Worm (Caenorhabditis elegans) whole organism, L4/young adult: ENCODE measurements around the gene ZC204.13.

Experiments
- W03F9.2 ChIP-seq: fragments of 150-350 bp; optimal IDR thresholded peaks from 2 replicates; lab custom pipeline; 2014; ENCODE audit warnings: missing biosample characterization, missing genetic modification characterization
- dao-5 ChIP-seq: sonication (generic microtip); optimal IDR thresholded peaks from 2 replicates; lab custom pipeline; 2016; ENCODE audit warnings: missing genotype, missing genetic modification characterization, moderate library complexity, missing compliant biosample characterization
- him-1 ChIP-seq: sonication (generic microtip); optimal IDR thresholded peaks from 2 replicates; lab custom pipeline; 2016; ENCODE audit warnings: missing genotype, missing genetic modification reagents, missing genetic modification characterization, missing compliant biosample characterization

The ZC204.13 gene

DNA sequence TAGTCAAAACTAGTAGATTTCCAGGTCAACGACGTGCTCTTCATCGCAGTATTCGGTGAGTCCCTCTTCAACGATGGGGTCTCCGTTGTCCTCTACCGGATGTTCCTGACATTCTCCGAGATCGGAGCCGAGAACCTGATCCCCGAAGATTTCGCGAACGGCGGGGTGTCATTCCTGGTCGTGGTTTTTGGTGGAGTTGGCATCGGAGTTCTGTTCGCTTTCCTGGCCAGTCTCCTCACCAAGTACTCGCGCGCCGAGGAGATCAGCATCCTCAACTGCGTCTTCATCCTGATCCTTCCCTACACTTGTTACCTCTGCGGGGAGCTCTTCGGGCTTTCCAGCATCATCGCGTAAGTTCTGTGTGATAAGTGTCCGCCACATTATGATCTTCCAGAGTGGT is 11.9 kb upstream of the ZC204.13 start:
- TF ChIP-seq dao-5 (no peak), him-1 (tag; lab: Kevin White, UChicago) (no peak), W03F9.2 (tag; lab: Kevin White, UChicago) (no peak)

- TF ChIP-seq him-1 (tag; lab: Kevin White, UChicago) (no peak), dao-5 (no peak), W03F9.2 (tag; lab: Kevin White, UChicago) (no peak)
These were observed 10.2 kb upstream of the ZC204.13 start for ce11 chrII:1670985-1671384.

ce11 chrII:1670260-1670879 is 9.6 kb upstream of the ZC204.13 start, which contains the start of gene nhx-6:
Gene nhx-6 (plus strand): TSS chrII:1670829.
- TF ChIP-seq him-1 (tag; lab: Kevin White, UChicago) (no peak), dao-5 (no peak), W03F9.2 (tag; lab: Kevin White, UChicago) (no peak)

- TF ChIP-seq dao-5 (no peak), him-1 (tag; lab: Kevin White, UChicago) (no peak), W03F9.2 (tag; lab: Kevin White, UChicago) (no peak)
These were observed 8.1 kb upstream of the ZC204.13 start, which contains the start of gene srw-97 for ce11 chrII:1668913-1669312. Gene srw-97 (minus strand): TSS chrII:1669013.

- TF ChIP-seq dao-5 = no peak
- TF ChIP-seq W03F9.2 (tag; lab: Kevin White, UChicago) = no peak
- TF ChIP-seq him-1 (tag; lab: Kevin White, UChicago) = no peak
These were observed 5.2 kb upstream of the ZC204.13 start, which contains the start of gene srlf-29 for ce11 chrII:1666025-1666424. Gene srlf-29 (plus strand): TSS chrII:1666325.

DNA sequence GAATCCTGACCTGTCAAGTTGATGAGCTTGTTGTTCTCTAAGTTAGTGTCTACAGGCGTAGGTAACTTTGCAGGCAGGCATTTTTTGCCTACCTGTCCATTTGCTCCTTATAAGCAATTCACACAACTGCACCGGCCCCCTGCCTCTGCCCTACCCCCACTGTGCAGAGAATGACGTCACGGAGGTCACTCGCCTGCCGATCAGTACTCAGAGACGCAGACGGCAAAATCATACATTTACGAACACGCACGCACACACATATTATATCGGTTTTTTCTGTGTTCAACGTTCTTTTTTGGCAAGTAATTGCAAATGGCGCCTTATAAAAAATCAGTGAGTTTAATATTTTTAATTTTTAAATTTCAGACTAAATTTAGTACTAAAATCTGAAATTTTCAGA is 2.7 kb upstream of the ZC204.13 start, which contains the start of gene duxl-1:
Gene duxl-1, plus strand, starts transcription at position 184 of the 400 bp plus-strand sequence.
- TF ChIP-seq W03F9.2 (tag; lab: Kevin White, UChicago) (no peak), dao-5 (no peak), him-1 (tag; lab: Kevin White, UChicago) (no peak)

DNA sequence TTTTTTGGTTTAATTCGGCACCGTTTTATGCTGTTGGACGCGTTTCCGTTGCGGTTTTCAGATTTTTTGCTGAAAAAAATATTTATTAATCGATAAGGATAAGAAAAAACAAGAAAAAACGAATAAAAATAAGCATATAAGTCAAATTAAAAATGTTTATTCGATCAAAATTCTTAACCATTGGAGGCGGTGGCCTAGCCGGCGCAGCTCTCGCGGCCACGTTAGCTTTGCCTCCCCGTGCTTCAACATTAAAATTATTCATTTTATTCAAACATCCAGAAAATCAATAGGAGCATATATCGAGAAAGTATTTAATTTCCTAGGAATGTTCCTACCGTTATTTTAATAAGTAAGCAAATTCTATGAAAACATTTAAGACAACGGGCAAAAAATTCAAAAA is 2.1 kb upstream of the ZC204.13 start, which contains the start of gene ZC204.14:
Gene ZC204.14, minus strand, starts transcription at position 69 of the 400 bp plus-strand sequence.
- no peak for TF ChIP-seq W03F9.2 (tag; lab: Kevin White, UChicago)
- no peak for TF ChIP-seq dao-5
- TF ChIP-seq him-1 (tag; lab: Kevin White, UChicago) = no peak

- TF ChIP-seq W03F9.2 (tag; lab: Kevin White, UChicago) = no peak
- TF ChIP-seq him-1 (tag; lab: Kevin White, UChicago) = no peak
- no peak for TF ChIP-seq dao-5
These were observed 3.6 kb downstream of the ZC204.13 start, which contains the start of gene ZC204.12 for ce11 chrII:1657202-1657601. Gene ZC204.12 (minus strand): TSS chrII:1657302.

DNA sequence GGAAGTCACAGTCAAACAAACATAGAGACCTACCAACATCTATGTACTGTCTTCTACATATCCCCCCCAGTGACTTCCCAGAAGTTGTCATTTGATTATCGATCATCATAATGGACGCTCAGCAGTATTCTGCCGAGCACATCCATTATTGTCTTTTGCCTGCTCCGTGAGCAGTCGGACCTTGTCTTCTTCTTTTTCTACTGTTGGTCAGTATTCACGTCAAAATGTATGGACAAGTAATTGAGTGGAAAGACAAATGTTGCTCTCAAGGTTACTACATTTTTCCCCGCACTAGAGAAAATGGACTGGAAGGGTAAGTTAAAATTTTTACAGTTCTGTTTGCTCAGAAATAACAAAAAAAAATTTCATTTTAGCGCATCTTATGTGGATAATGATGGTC is 5.9 kb downstream of the ZC204.13 start, which contains the start of gene btb-12:
Gene btb-12, plus strand, starts transcription at position 301 of the 400 bp plus-strand sequence.
- TF ChIP-seq W03F9.2 (tag; lab: Kevin White, UChicago) (no peak), him-1 (tag; lab: Kevin White, UChicago) (no peak), dao-5 (no peak)

ce11 chrII:1653397-1653796 is 7.4 kb downstream of the ZC204.13 start, which contains the start of gene fbxb-15:
Gene fbxb-15 (minus strand): TSS chrII:1653497.
- TF ChIP-seq dao-5 (no peak), W03F9.2 (tag; lab: Kevin White, UChicago) (no peak), him-1 (tag; lab: Kevin White, UChicago) (no peak)

ce11 chrII:1651804-1652203 is 9.0 kb downstream of the ZC204.13 start, which contains the start of gene fbxb-16:
Gene fbxb-16 (minus strand): TSS chrII:1651904.
- TF ChIP-seq W03F9.2 (tag; lab: Kevin White, UChicago) = no peak
- TF ChIP-seq him-1 (tag; lab: Kevin White, UChicago) = no peak
- TF ChIP-seq dao-5 = no peak

ce11 chrII:1650502-1650901 is 10.3 kb downstream of the ZC204.13 start, which contains the start of gene fbxb-20:
Gene fbxb-20 (minus strand): TSS chrII:1650602.
- no peak for TF ChIP-seq dao-5
- no peak for TF ChIP-seq W03F9.2 (tag; lab: Kevin White, UChicago)
- no peak for TF ChIP-seq him-1 (tag; lab: Kevin White, UChicago)

DNA sequence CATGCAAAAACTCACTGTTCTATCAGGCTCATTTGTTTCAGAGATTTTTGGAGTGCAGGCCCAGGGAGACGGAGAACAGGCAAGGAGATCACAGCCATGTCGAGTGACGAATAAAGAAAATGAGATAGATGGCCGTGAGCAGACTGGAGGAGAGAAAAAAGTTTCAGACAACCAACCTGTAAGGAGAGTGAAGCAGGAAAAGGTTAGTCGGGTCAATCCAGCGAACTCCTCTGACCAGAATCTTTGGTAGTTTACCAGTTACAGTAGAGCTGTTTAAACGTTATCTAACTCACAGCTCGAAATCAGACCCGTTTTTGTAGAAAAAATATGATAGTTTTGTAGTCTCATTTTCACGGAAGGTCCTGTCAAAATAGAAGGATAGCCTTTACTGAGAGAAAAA is 12.0 kb downstream of the ZC204.13 start, which contains the start of gene fbxb-21:
Gene fbxb-21, minus strand, starts transcription at position 101 of the 400 bp plus-strand sequence.
- no peak for TF ChIP-seq him-1 (tag; lab: Kevin White, UChicago)
- no peak for TF ChIP-seq dao-5
- no peak for TF ChIP-seq W03F9.2 (tag; lab: Kevin White, UChicago)

- TF ChIP-seq him-1 (tag; lab: Kevin White, UChicago) (no peak), dao-5 (no peak), W03F9.2 (tag; lab: Kevin White, UChicago) (no peak)
These were observed 14.6 kb downstream of the ZC204.13 start, which contains the start of gene ZC204.17 for ce11 chrII:1646199-1646598. Gene ZC204.17 (minus strand): TSS chrII:1646299.
